Worm (Caenorhabditis elegans) whole organism, mixed stage, embryonic: Measurements from ENCODE around the gene C02F5.2.

ENCODE experiments used
- ceh-39 ChIP-seq: fragments of 150-350 bp; optimal IDR thresholded peaks from 2 replicates; lab custom pipeline; 2014; ENCODE audit warnings: missing biosample characterization, missing genetic modification characterization
- ces-1 ChIP-seq: fragments of 150-350 bp; optimal IDR thresholded peaks from 2 replicates; lab custom pipeline; 2014; ENCODE audit warnings: missing biosample characterization, missing genetic modification reagents, missing genetic modification characterization
- elt-1 ChIP-seq: sonication (generic microtip); optimal IDR thresholded peaks from 2 replicates; lab custom pipeline; 2017; ENCODE audit warnings: missing genetic modification characterization, mild to moderate bottlenecking, missing compliant biosample characterization, antibody characterized with exemption, moderate library complexity, borderline replicate concordance; ENCODE audit not compliant: insufficient read depth
- flh-1 ChIP-seq: fragments of 200-800 bp; sonication (Bioruptor generic); optimal IDR thresholded peaks from 2 replicates; lab custom pipeline; 2018; ENCODE audit warnings: mild to moderate bottlenecking, missing genetic modification characterization, moderate library complexity, missing compliant biosample characterization
- mab-5 ChIP-seq: fragments of 150-350 bp; optimal IDR thresholded peaks from 2 replicates; lab custom pipeline; 2014; ENCODE audit warnings: missing biosample characterization, missing genetic modification characterization
- mep-1 ChIP-seq: fragments of 150-350 bp; optimal IDR thresholded peaks from 2 replicates; lab custom pipeline; 2017; ENCODE audit warnings: missing biosample characterization, missing genetic modification reagents, missing genetic modification characterization, inconsistent platforms
- nhr-76 ChIP-seq: sonication (generic microtip); optimal IDR thresholded peaks from 2 replicates; lab custom pipeline; 2017; ENCODE audit warnings: missing biosample characterization, missing genetic modification characterization
- unc-39 ChIP-seq: fragments of 150-350 bp; optimal IDR thresholded peaks from 2 replicates; lab custom pipeline; 2014; ENCODE audit warnings: missing biosample characterization, missing genetic modification characterization
- unc-62 ChIP-seq: fragments of 150-350 bp; optimal IDR thresholded peaks from 2 replicates; lab custom pipeline; 2014; ENCODE audit warnings: missing biosample characterization, missing genetic modification reagents, missing genetic modification characterization

- TF ChIP-seq ceh-39 (tag; lab: Kevin White, UChicago) (no peak), ces-1 (GFP tag; lab: Kevin White, UChicago) (no peak), elt-1 (no peak), flh-1 (GFP tag; lab: Kevin White, UChicago) (no peak), unc-39 (no peak), mab-5 (tag; lab: Kevin White, UChicago) (no peak), nhr-76 (tag; lab: Kevin White, UChicago) (no peak), unc-62 (GFP tag; lab: Kevin White, UChicago) (no peak), mep-1 (tag; lab: Kevin White, UChicago) (no peak)
These were observed 22.3 kb downstream of the C02F5.2 start, which contains the start of the genes mps-4 and F09G8.10 for ce11 chrIII:8271676-8272225.
